Fruit fly (Drosophila melanogaster): ENCODE data around the gene aralar1.

Gene aralar1

dm6 chr3R:30419216-30419615 lies 36.5 kb downstream of the aralar1 start:
- TF ChIP-seq Dll (optimal IDR thresholded peaks at IDR 0.05), result no peak
- no peak for TF ChIP-seq pan (optimal IDR thresholded peaks at IDR 0.05)
- TF ChIP-seq usp (GFP tag; optimal IDR thresholded peaks at IDR 0.05), result no peak
- no peak for TF ChIP-seq CG8478 (optimal IDR thresholded peaks at IDR 0.05)
- TF ChIP-seq psq (optimal IDR thresholded peaks at IDR 0.05), result no peak

dm6 chr3R:30416765-30417274 lies 38.8 kb downstream of the aralar1 start:
- TF ChIP-seq EcR (GFP tag; optimal IDR thresholded peaks at IDR 0.05), result no peak

- no peak for TF ChIP-seq pan (optimal IDR thresholded peaks at IDR 0.05)
- no peak for TF ChIP-seq psq (optimal IDR thresholded peaks at IDR 0.05)
- TF ChIP-seq CG8478 (optimal IDR thresholded peaks at IDR 0.05), result no peak
- no peak for TF ChIP-seq usp (GFP tag; optimal IDR thresholded peaks at IDR 0.05)
- TF ChIP-seq EcR (GFP tag; optimal IDR thresholded peaks at IDR 0.05), result no peak
- no peak for TF ChIP-seq Dll (optimal IDR thresholded peaks at IDR 0.05)
Observed at dm6 chr3R:30413795-30414194, 41.9 kb downstream of the aralar1 start.

dm6 chr3R:30406482-30406881 lies 49.2 kb downstream of the aralar1 start:
- no peak for TF ChIP-seq EcR (GFP tag; optimal IDR thresholded peaks at IDR 0.05)
